Worm (Caenorhabditis elegans) whole organism, early embryonic: Measurements from ENCODE around the gene droe-4.

Experiments
- B0310.2 ChIP-seq: sonication (generic microtip); optimal IDR thresholded peaks from 2 replicates; lab custom pipeline; 2016; ENCODE audit warnings: mild to moderate bottlenecking, missing genetic modification characterization, missing compliant biosample characterization
- ama-1 ChIP-seq: fragments of 150-350 bp; optimal IDR thresholded peaks from 2 replicates; lab custom pipeline; 2014
- ets-7 ChIP-seq: sonication (generic microtip); optimal IDR thresholded peaks from 2 replicates; lab custom pipeline; 2016; ENCODE audit warnings: missing genotype, missing genetic modification characterization, missing compliant biosample characterization
- flt-1 ChIP-seq: fragments of 200-800 bp; sonication (Bioruptor generic); IDR thresholded peaks from 2 replicates; pipeline ENCODE4 v1.3.6; 2022; ENCODE audit warnings: missing genetic modification characterization, missing compliant biosample characterization
- hmbx-1 ChIP-seq: sonication (generic microtip); optimal IDR thresholded peaks from 2 replicates; lab custom pipeline; 2016; ENCODE audit warnings: mild to moderate bottlenecking, missing genetic modification characterization, missing compliant biosample characterization
- scrt-1 ChIP-seq: fragments of 200-800 bp; sonication (Bioruptor generic); IDR thresholded peaks from 2 replicates; pipeline ENCODE4 v1.3.6; 2022; ENCODE audit warnings: missing genetic modification characterization, missing compliant biosample characterization
- tbx-11 ChIP-seq: fragments of 200-800 bp; sonication (Bioruptor generic); IDR thresholded peaks from 2 replicates; pipeline ENCODE4 v1.3.6; 2022; ENCODE audit warnings: missing genetic modification characterization, missing compliant biosample characterization

ce11 chrV:13984828-13985227, 7.6 kb upstream of the droe-4 start, which contains the start of gene end-1:
- TF ChIP-seq flt-1 (GFP tag; lab: Robert Waterston, UW) (no peak), ama-1 (no peak), B0310.2 (tag; lab: Kevin White, UChicago) (no peak), ets-7 (tag; lab: Kevin White, UChicago) (no peak), hmbx-1 (tag; lab: Kevin White, UChicago) (no peak), tbx-11 (GFP tag; lab: Robert Waterston, UW) (no peak), scrt-1 (no peak)
